Worm (Caenorhabditis elegans) whole organism, late embryonic: Measurements from ENCODE around the gene Y38E10A.22.

Source experiments
- ama-1 ChIP-seq: fragments of 150-350 bp; optimal IDR thresholded peaks from 2 replicates; lab custom pipeline; 2014
- ets-4 ChIP-seq: sonication (generic microtip); optimal IDR thresholded peaks from 2 replicates; lab custom pipeline; 2016; ENCODE audit warnings: missing genetic modification characterization, missing compliant biosample characterization
- fkh-10 ChIP-seq: fragments of 150-350 bp; optimal IDR thresholded peaks from 2 replicates; lab custom pipeline; 2014; ENCODE audit warnings: missing biosample characterization, missing genetic modification reagents, missing genetic modification characterization
- nhr-232 ChIP-seq: sonication (generic microtip); optimal IDR thresholded peaks from 2 replicates; lab custom pipeline; 2016; ENCODE audit warnings: missing genetic modification characterization, missing compliant biosample characterization
- tbx-2 ChIP-seq: sonication (generic microtip); optimal IDR thresholded peaks from 2 replicates; lab custom pipeline; 2016; ENCODE audit warnings: missing genetic modification characterization, missing compliant biosample characterization

- TF ChIP-seq nhr-232 (no peak), fkh-10 (GFP tag; lab: Kevin White, UChicago) (no peak), ama-1 (lab: Kevin White, UChicago) (no peak), tbx-2 (tag; lab: Kevin White, UChicago) (no peak), ets-4 (tag; lab: Kevin White, UChicago) (no peak)
Observed at ce11 chrII:12694112-12694511, 16.5 kb upstream of the Y38E10A.22 start, which contains the start of gene tbc-17.
